Worm (Caenorhabditis elegans) whole organism, early embryonic: Measurements from ENCODE around the gene W06G6.9.

Experiments
- B0310.2 ChIP-seq: sonication (generic microtip); optimal IDR thresholded peaks from 2 replicates; lab custom pipeline; 2016; ENCODE audit warnings: mild to moderate bottlenecking, missing genetic modification characterization, missing compliant biosample characterization
- aly-1 ChIP-seq: sonication (generic microtip); optimal IDR thresholded peaks from 2 replicates; lab custom pipeline; 2016; ENCODE audit warnings: missing genetic modification characterization, missing compliant biosample characterization
- ama-1 ChIP-seq: fragments of 150-350 bp; optimal IDR thresholded peaks from 2 replicates; lab custom pipeline; 2014
- flt-1 ChIP-seq: fragments of 200-800 bp; sonication (Bioruptor generic); IDR thresholded peaks from 2 replicates; pipeline ENCODE4 v1.3.6; 2022; ENCODE audit warnings: missing genetic modification characterization, missing compliant biosample characterization
- pes-1 ChIP-seq: fragments of 200-800 bp; sonication (Bioruptor generic); IDR thresholded peaks from 2 replicates; pipeline ENCODE4 v1.3.6; 2022; ENCODE audit warnings: missing genetic modification reagents, missing genetic modification characterization, missing compliant biosample characterization
- scrt-1 ChIP-seq: fragments of 200-800 bp; sonication (Bioruptor generic); IDR thresholded peaks from 2 replicates; pipeline ENCODE4 v1.3.6; 2022; ENCODE audit warnings: missing genetic modification characterization, missing compliant biosample characterization
- sea-1 ChIP-seq: fragments of 200-800 bp; sonication (Bioruptor generic); conservative IDR thresholded peaks from 2 replicates; pipeline ENCODE4 v1.3.6; 2022; ENCODE audit warnings: missing genetic modification characterization, missing compliant biosample characterization
- tra-4 ChIP-seq: sonication (generic microtip); optimal IDR thresholded peaks from 2 replicates; lab custom pipeline; 2017; ENCODE audit warnings: missing genetic modification characterization, missing compliant biosample characterization

ce11 chrV:16599835-16600234, 46.4 kb downstream of the W06G6.9 start:
- no peak for TF ChIP-seq aly-1 (tag; lab: Kevin White, UChicago)
- no peak for TF ChIP-seq B0310.2 (tag; lab: Kevin White, UChicago)
- TF ChIP-seq ama-1 (lab: Kevin White, UChicago) = no peak
- TF ChIP-seq tra-4 (tag; lab: Kevin White, UChicago) = no peak
- TF ChIP-seq pes-1 (GFP tag; lab: Robert Waterston, UW) = no peak
- no peak for TF ChIP-seq scrt-1 (GFP tag; lab: Robert Waterston, UW)
- TF ChIP-seq sea-1 (GFP tag; lab: Robert Waterston, UW) = no peak
- no peak for TF ChIP-seq flt-1 (GFP tag; lab: Robert Waterston, UW)
